Worm (Caenorhabditis elegans) whole organism, L1 larva: ENCODE data around the gene nhr-19.

ENCODE experiments used
- egl-27 ChIP-seq, 2 experiments: fragments of 150-350 bp in 1 of 2; sonication (generic microtip); optimal IDR thresholded peaks; 3 replicates each; lab custom pipeline; 2017 to 2018; ENCODE audit warnings: missing biosample characterization in 2 of 2, missing genetic modification characterization in 2 of 2, missing genetic modification reagents in 2 of 2
- zag-1 ChIP-seq: fragments of 150-350 bp; optimal IDR thresholded peaks from 2 replicates; lab custom pipeline; 2014; ENCODE audit warnings: missing biosample characterization, missing genetic modification characterization
- ztf-11 ChIP-seq, 2 experiments: sonication (generic microtip); optimal IDR thresholded peaks; 2 replicates each; lab custom pipeline; 2016 to 2017; ENCODE audit warnings: missing genetic modification characterization in 2 of 2, missing biosample characterization in 1 of 2, missing compliant biosample characterization in 1 of 2

DNA sequence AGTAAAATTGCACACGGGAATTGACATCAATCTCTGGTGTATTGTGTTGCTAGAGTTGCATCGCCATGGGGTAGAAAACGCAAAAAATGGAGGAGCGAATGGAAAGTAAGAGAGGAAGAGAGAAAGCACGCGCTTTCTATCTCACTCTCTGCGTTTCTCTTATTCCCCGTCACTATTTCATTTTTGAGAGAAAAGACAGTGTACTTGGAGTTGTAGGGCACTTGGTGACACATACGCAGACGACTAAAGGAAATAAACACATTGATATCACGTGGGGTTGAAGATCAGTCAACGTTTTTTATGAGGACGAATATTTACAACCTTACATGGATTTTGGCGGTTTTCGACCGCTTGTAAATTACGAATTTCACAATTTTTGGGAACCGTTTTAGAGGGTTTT, 1.9 kb downstream of the nhr-19 start:
- peak; percentile 91 to 94 for TF ChIP-seq egl-27 (tag; optimal IDR thresholded peaks at IDR 0.05; lab: Kevin White, UChicago)
- peak; percentile 69 for TF ChIP-seq zag-1 (tag; lab: Kevin White, UChicago)
- TF ChIP-seq ztf-11 (tag; optimal IDR thresholded peaks at IDR 0.05; lab: Kevin White, UChicago): no peak
